Worm (Caenorhabditis elegans) whole organism, mixed stage, embryonic: ENCODE results near the gene rga-3.
A peak's percentile ranks its signal among the peaks of the same experiment; 100 is the strongest.

Source experiments
- M03D4.4 ChIP-seq: sonication (generic microtip); optimal IDR thresholded peaks from 2 replicates; lab custom pipeline; 2017; ENCODE audit warnings: mild to moderate bottlenecking, missing genetic modification characterization, missing compliant biosample characterization
- ceh-83 ChIP-seq: fragments of 200-800 bp; sonication (Bioruptor generic); optimal IDR thresholded peaks from 2 replicates; lab custom pipeline; 2018; ENCODE audit warnings: mild to moderate bottlenecking, missing genetic modification characterization, missing compliant biosample characterization
- ces-1 ChIP-seq: fragments of 150-350 bp; optimal IDR thresholded peaks from 2 replicates; lab custom pipeline; 2014; ENCODE audit warnings: missing biosample characterization, missing genetic modification reagents, missing genetic modification characterization
- cnd-1 ChIP-seq: fragments of 200-800 bp; sonication (Bioruptor generic); optimal IDR thresholded peaks from 2 replicates; lab custom pipeline; 2018; ENCODE audit warnings: mild to moderate bottlenecking, missing genetic modification characterization, missing compliant biosample characterization
- elt-1 ChIP-seq: sonication (generic microtip); optimal IDR thresholded peaks from 2 replicates; lab custom pipeline; 2017; ENCODE audit warnings: missing genetic modification characterization, mild to moderate bottlenecking, missing compliant biosample characterization, antibody characterized with exemption, moderate library complexity, borderline replicate concordance; ENCODE audit not compliant: insufficient read depth
- elt-3 ChIP-seq: fragments of 150-350 bp; optimal IDR thresholded peaks from 2 replicates; lab custom pipeline; 2014; ENCODE audit warnings: missing biosample characterization, missing genetic modification characterization
- flh-1 ChIP-seq: fragments of 200-800 bp; sonication (Bioruptor generic); optimal IDR thresholded peaks from 2 replicates; lab custom pipeline; 2018; ENCODE audit warnings: mild to moderate bottlenecking, missing genetic modification characterization, moderate library complexity, missing compliant biosample characterization
- ham-2 ChIP-seq: fragments of 200-800 bp; sonication (Bioruptor generic); optimal IDR thresholded peaks from 2 replicates; lab custom pipeline; 2018; ENCODE audit warnings: mild to moderate bottlenecking, missing genetic modification characterization, missing compliant biosample characterization
- hlh-1 ChIP-seq: fragments of 150-350 bp; optimal IDR thresholded peaks from 2 replicates; lab custom pipeline; 2014; ENCODE audit warnings: missing biosample characterization, missing genetic modification reagents, missing genetic modification characterization
- lin-13 ChIP-seq: fragments of 150-350 bp; optimal IDR thresholded peaks from 2 replicates; lab custom pipeline; 2014; ENCODE audit warnings: missing biosample characterization, missing genetic modification characterization
- lin-32 ChIP-seq: fragments of 200-800 bp; sonication (Bioruptor generic); optimal IDR thresholded peaks from 2 replicates; lab custom pipeline; 2018; ENCODE audit warnings: mild to moderate bottlenecking, missing genetic modification characterization, missing compliant biosample characterization
- lsy-2 ChIP-seq: fragments of 150-350 bp; optimal IDR thresholded peaks from 2 replicates; lab custom pipeline; 2014; ENCODE audit warnings: missing biosample characterization, missing genetic modification characterization
- mab-5 ChIP-seq: fragments of 150-350 bp; optimal IDR thresholded peaks from 2 replicates; lab custom pipeline; 2014; ENCODE audit warnings: missing biosample characterization, missing genetic modification characterization
- mep-1 ChIP-seq: fragments of 150-350 bp; optimal IDR thresholded peaks from 2 replicates; lab custom pipeline; 2017; ENCODE audit warnings: missing biosample characterization, missing genetic modification reagents, missing genetic modification characterization, inconsistent platforms
- mls-2 ChIP-seq: sonication (generic microtip); optimal IDR thresholded peaks from 2 replicates; lab custom pipeline; 2016; ENCODE audit warnings: mild to moderate bottlenecking, missing genetic modification characterization, moderate library complexity, missing compliant biosample characterization
- nhr-12 ChIP-seq: fragments of 150-350 bp; optimal IDR thresholded peaks from 2 replicates; lab custom pipeline; 2014; ENCODE audit warnings: missing biosample characterization, missing genetic modification characterization
- nhr-237 ChIP-seq: fragments of 150-350 bp; optimal IDR thresholded peaks from 2 replicates; lab custom pipeline; 2014; ENCODE audit warnings: missing biosample characterization, missing genetic modification characterization
- nhr-28 ChIP-seq: fragments of 150-350 bp; optimal IDR thresholded peaks from 2 replicates; lab custom pipeline; 2014; ENCODE audit warnings: missing biosample characterization, missing genetic modification characterization
- nhr-76 ChIP-seq: sonication (generic microtip); optimal IDR thresholded peaks from 2 replicates; lab custom pipeline; 2017; ENCODE audit warnings: missing biosample characterization, missing genetic modification characterization
- pha-4 ChIP-seq: fragments of 150-350 bp; optimal IDR thresholded peaks from 2 replicates; lab custom pipeline; 2018; ENCODE audit warnings: missing biosample characterization, missing genetic modification reagents, missing genetic modification characterization
- snpc-4 ChIP-seq: fragments of 150-350 bp; optimal IDR thresholded peaks from 2 replicates; lab custom pipeline; 2014; ENCODE audit warnings: missing biosample characterization, missing genetic modification characterization
- sptf-1 ChIP-seq: sonication (generic microtip); optimal IDR thresholded peaks from 2 replicates; lab custom pipeline; 2017; ENCODE audit warnings: mild to moderate bottlenecking, missing genetic modification characterization, moderate library complexity, missing compliant biosample characterization
- tbx-8 ChIP-seq: fragments of 200-800 bp; sonication (Bioruptor generic); optimal IDR thresholded peaks from 2 replicates; lab custom pipeline; 2018; ENCODE audit warnings: mild to moderate bottlenecking, missing genetic modification characterization, moderate library complexity, missing compliant biosample characterization
- unc-120 ChIP-seq: sonication (generic microtip); optimal IDR thresholded peaks from 2 replicates; lab custom pipeline; 2017; ENCODE audit warnings: missing genetic modification characterization, missing compliant biosample characterization; ENCODE audit not compliant: poor library complexity, severe bottlenecking
- unc-39 ChIP-seq: fragments of 150-350 bp; optimal IDR thresholded peaks from 2 replicates; lab custom pipeline; 2014; ENCODE audit warnings: missing biosample characterization, missing genetic modification characterization
- zip-8 ChIP-seq: fragments of 150-350 bp; optimal IDR thresholded peaks from 2 replicates; lab custom pipeline; 2014; ENCODE audit warnings: missing biosample characterization, missing genetic modification characterization
- ztf-11 ChIP-seq: fragments of 150-350 bp; optimal IDR thresholded peaks from 2 replicates; lab custom pipeline; 2014; ENCODE audit warnings: missing biosample characterization, missing genetic modification characterization

Gene rga-3

ce11 chrV:5687115-5687979 lies 30.3 kb upstream of the rga-3 start, which contains the start of gene F25B4.7:
Gene F25B4.7 (minus strand): TSS chrV:5687226.
- TF ChIP-seq ces-1 (GFP tag; lab: Kevin White, UChicago), result peak; percentile 52
- TF ChIP-seq lin-13 (tag; lab: Kevin White, UChicago), result no peak
- TF ChIP-seq, all 35 proteins: peak for 1

ce11 chrV:5691665-5692407 lies 25.8 kb upstream of the rga-3 start, which contains the start of gene F25B4.8:
Gene F25B4.8 (minus strand): TSS chrV:5691715.
- TF ChIP-seq zip-8 (tag; lab: Kevin White, UChicago), result no peak
- TF ChIP-seq mls-2, result no peak
- no peak for TF ChIP-seq hlh-1
- TF ChIP-seq nhr-76, result no peak
- TF ChIP-seq lin-32, result no peak
- no peak for TF ChIP-seq nhr-28 (tag; lab: Kevin White, UChicago)
- TF ChIP-seq ces-1 (GFP tag; lab: Kevin White, UChicago), result no peak
- TF ChIP-seq nhr-12 (tag; lab: Kevin White, UChicago), result no peak
- no peak for TF ChIP-seq elt-1
- TF ChIP-seq unc-120, result no peak
- TF ChIP-seq flh-1 (GFP tag; lab: Kevin White, UChicago), result no peak

DNA sequence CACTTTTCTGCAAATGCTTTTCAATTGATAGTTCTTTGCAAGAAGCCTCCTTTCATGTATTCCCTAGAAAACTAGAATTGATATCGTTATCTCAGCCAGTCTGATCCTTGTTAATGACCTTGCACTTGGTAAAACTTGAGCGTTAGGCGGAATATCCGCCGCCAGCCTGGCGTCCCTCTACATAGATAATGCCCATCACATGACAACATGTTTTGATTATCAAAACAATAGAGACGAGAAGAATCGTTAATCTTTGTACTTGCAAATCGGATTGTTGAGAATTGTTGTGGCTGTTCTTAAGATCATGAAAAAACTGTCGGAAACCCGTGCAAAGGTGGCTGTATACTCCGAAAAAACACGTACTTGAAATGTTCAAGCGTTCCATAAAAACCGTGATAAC lies 24.1 kb upstream of the rga-3 start:
- TF ChIP-seq nhr-237 (tag; lab: Kevin White, UChicago) (no peak), cnd-1 (tag; lab: Kevin White, UChicago) (no peak), elt-1 (no peak), mep-1 (tag; lab: Kevin White, UChicago) (no peak), unc-39 (tag; lab: Kevin White, UChicago) (no peak), lin-13 (tag; lab: Kevin White, UChicago) (no peak), ceh-83 (no peak), lsy-2 (tag; lab: Kevin White, UChicago) (no peak), pha-4 (no peak)
- TF ChIP-seq, all 35 proteins: peak for 0

ce11 chrV:5695635-5696034 lies 22.1 kb upstream of the rga-3 start:
- no peak for TF ChIP-seq M03D4.4 (tag; lab: Kevin White, UChicago)
- TF ChIP-seq unc-39 (tag; lab: Kevin White, UChicago), result no peak
- TF ChIP-seq cnd-1 (tag; lab: Kevin White, UChicago), result no peak
- no peak for TF ChIP-seq ham-2 (GFP tag; lab: Kevin White, UChicago)
- no peak for TF ChIP-seq elt-3
- no peak for TF ChIP-seq tbx-8 (GFP tag; lab: Kevin White, UChicago)
- no peak for TF ChIP-seq sptf-1 (tag; lab: Kevin White, UChicago)
- no peak for TF ChIP-seq snpc-4
- TF ChIP-seq mab-5 (tag; lab: Kevin White, UChicago), result no peak
- no peak for TF ChIP-seq ztf-11 (tag; lab: Kevin White, UChicago)

- TF ChIP-seq elt-3, result no peak
Observed at ce11 chrV:5696177-5696576, 21.5 kb upstream of the rga-3 start.

- no peak for TF ChIP-seq nhr-12 (tag; lab: Kevin White, UChicago)
- no peak for TF ChIP-seq sptf-1 (tag; lab: Kevin White, UChicago)
- TF ChIP-seq lin-32, result no peak
Observed at ce11 chrV:5697581-5697980, 20.1 kb upstream of the rga-3 start.
